Worm (Caenorhabditis elegans) whole organism, early embryonic: ENCODE data around the gene sri-26.

Experiments
- ama-1 ChIP-seq: fragments of 150-350 bp; optimal IDR thresholded peaks from 2 replicates; lab custom pipeline; 2014
- ets-7 ChIP-seq: sonication (generic microtip); optimal IDR thresholded peaks from 2 replicates; lab custom pipeline; 2016; ENCODE audit warnings: missing genotype, missing genetic modification characterization, missing compliant biosample characterization
- flt-1 ChIP-seq: fragments of 200-800 bp; sonication (Bioruptor generic); IDR thresholded peaks from 2 replicates; pipeline ENCODE4 v1.3.6; 2022; ENCODE audit warnings: missing genetic modification characterization, missing compliant biosample characterization
- pes-1 ChIP-seq: fragments of 200-800 bp; sonication (Bioruptor generic); IDR thresholded peaks from 2 replicates; pipeline ENCODE4 v1.3.6; 2022; ENCODE audit warnings: missing genetic modification reagents, missing genetic modification characterization, missing compliant biosample characterization
- sea-1 ChIP-seq: fragments of 200-800 bp; sonication (Bioruptor generic); conservative IDR thresholded peaks from 2 replicates; pipeline ENCODE4 v1.3.6; 2022; ENCODE audit warnings: missing genetic modification characterization, missing compliant biosample characterization
- tbx-11 ChIP-seq: fragments of 200-800 bp; sonication (Bioruptor generic); IDR thresholded peaks from 2 replicates; pipeline ENCODE4 v1.3.6; 2022; ENCODE audit warnings: missing genetic modification characterization, missing compliant biosample characterization
- tbx-37 ChIP-seq: fragments of 200-800 bp; sonication (Bioruptor generic); conservative IDR thresholded peaks from 2 replicates; pipeline ENCODE4 v1.3.6; 2022; ENCODE audit warnings: missing genetic modification reagents, missing genetic modification characterization, missing compliant biosample characterization
- tra-4 ChIP-seq: sonication (generic microtip); optimal IDR thresholded peaks from 2 replicates; lab custom pipeline; 2017; ENCODE audit warnings: missing genetic modification characterization, missing compliant biosample characterization

ce11 chrV:15175459-15175858 lies 39.8 kb upstream of the sri-26 start, which contains the start of gene clec-47:
- TF ChIP-seq sea-1 (GFP tag; lab: Robert Waterston, UW) = no peak
- TF ChIP-seq ama-1 = no peak
- TF ChIP-seq flt-1 = no peak
- TF ChIP-seq tbx-37 (GFP tag; lab: Robert Waterston, UW) = no peak
- TF ChIP-seq pes-1 (GFP tag; lab: Robert Waterston, UW) = no peak
- no peak for TF ChIP-seq tra-4 (tag; lab: Kevin White, UChicago)
- TF ChIP-seq ets-7 (tag; lab: Kevin White, UChicago) = no peak
- TF ChIP-seq tbx-11 (GFP tag; lab: Robert Waterston, UW) = no peak
